Fruit fly (Drosophila melanogaster) whole organism, embryonic: ENCODE results near the gene CG31650.
A peak's percentile ranks its signal among the peaks of the same experiment; 100 is the strongest.

Source experiments
- Ada2b ChIP-seq: fragments of 200-800 bp; sonication (Bioruptor generic); IDR thresholded peaks from 2 replicates; pipeline ENCODE4 v1.3.6; 2022; ENCODE audit warnings: missing biosample characterization, missing genetic modification characterization
- Asciz ChIP-seq: fragments of 200-800 bp; sonication (Bioruptor generic); optimal IDR thresholded peaks from 2 replicates; lab custom pipeline; 2017; ENCODE audit warnings: missing biosample characterization, mild to moderate bottlenecking, missing genetic modification characterization, missing genetic modification reagents
- CG11398 ChIP-seq: fragments of 200-800 bp; sonication (Bioruptor generic); optimal IDR thresholded peaks from 2 replicates; lab custom pipeline; 2016; ENCODE audit warnings: missing biosample characterization, missing genetic modification characterization
- CG12155 ChIP-seq: fragments of 200-800 bp; sonication (Bioruptor generic); optimal IDR thresholded peaks from 3 replicates; lab custom pipeline; 2016; ENCODE audit warnings: missing biosample characterization, missing genetic modification characterization
- CG12769 ChIP-seq: fragments of 200-800 bp; sonication (Bioruptor generic); optimal IDR thresholded peaks from 2 replicates; lab custom pipeline; 2019; ENCODE audit warnings: missing biosample characterization, mild to moderate bottlenecking, missing genetic modification characterization, moderate library complexity
- CG15011 ChIP-seq: fragments of 200-800 bp; sonication (Bioruptor generic); optimal IDR thresholded peaks from 3 replicates; lab custom pipeline; 2018; ENCODE audit warnings: missing biosample characterization, mild to moderate bottlenecking, missing genetic modification characterization
- CG17385 ChIP-seq: fragments of 200-800 bp; sonication (Bioruptor generic); optimal IDR thresholded peaks from 3 replicates; lab custom pipeline; 2018; ENCODE audit warnings: missing biosample characterization, mild to moderate bottlenecking, missing genetic modification characterization
- CG18011 ChIP-seq: fragments of 200-800 bp; sonication (Bioruptor generic); optimal IDR thresholded peaks from 2 replicates; lab custom pipeline; 2017; ENCODE audit warnings: missing biosample characterization, missing genetic modification characterization, mild to moderate bottlenecking, moderate library complexity, missing genotype
- CG2202 ChIP-seq: fragments of 200-800 bp; sonication (Bioruptor generic); optimal IDR thresholded peaks from 2 replicates; lab custom pipeline; 2018; ENCODE audit warnings: missing biosample characterization, mild to moderate bottlenecking, missing genetic modification characterization
- CG31224 ChIP-seq: fragments of 200-800 bp; sonication (Bioruptor generic); IDR thresholded peaks from 2 replicates; pipeline ENCODE4 v1.3.6; 2022; ENCODE audit warnings: missing biosample characterization, missing genetic modification characterization
- CG34376 ChIP-seq: fragments of 200-800 bp; sonication (Bioruptor generic); optimal IDR thresholded peaks from 2 replicates; lab custom pipeline; 2018; ENCODE audit warnings: missing biosample characterization, mild to moderate bottlenecking, missing genetic modification characterization
- CG8388 ChIP-seq: fragments of 200-800 bp; sonication (Bioruptor generic); optimal IDR thresholded peaks from 2 replicates; lab custom pipeline; 2019; ENCODE audit warnings: missing biosample characterization, mild to moderate bottlenecking, missing genetic modification characterization, moderate library complexity
- CG8478 ChIP-seq: fragments of >200 bp; optimal IDR thresholded peaks from 2 replicates; lab custom pipeline; 2018
- CG9727 ChIP-seq: fragments of 200-800 bp; sonication (Bioruptor generic); optimal IDR thresholded peaks from 3 replicates; lab custom pipeline; 2017; ENCODE audit warnings: missing biosample characterization, mild to moderate bottlenecking, missing genetic modification characterization
- CoRest ChIP-seq: fragments of 200-800 bp; sonication (Bioruptor generic); optimal IDR thresholded peaks from 3 replicates; lab custom pipeline; 2018; ENCODE audit warnings: missing biosample characterization, mild to moderate bottlenecking, missing genetic modification characterization, moderate library complexity
- D ChIP-seq, 2 experiments: fragments of 200-800 bp in 1 of 2; fragments of >200 bp in 1 of 2; sonication (Bioruptor generic) in 1 of 2; optimal IDR thresholded peaks; 2 replicates in 1 of 2; 3 replicates in 1 of 2; lab custom pipeline; 2017; ENCODE audit warnings: mild to moderate bottlenecking in 1 of 2, missing biosample characterization in 1 of 2, missing genetic modification characterization in 1 of 2, missing genetic modification reagents in 1 of 2
- Dad ChIP-seq: fragments of 200-800 bp; sonication (Bioruptor generic); optimal IDR thresholded peaks from 3 replicates; lab custom pipeline; 2016; ENCODE audit warnings: missing biosample characterization, missing genetic modification characterization
- Dp ChIP-seq: fragments of 200-800 bp; sonication (Bioruptor generic); optimal IDR thresholded peaks from 2 replicates; lab custom pipeline; 2018; ENCODE audit warnings: missing biosample characterization, mild to moderate bottlenecking, missing genetic modification characterization, moderate library complexity
- Drgx ChIP-seq: fragments of 200-800 bp; sonication (Bioruptor generic); IDR thresholded peaks from 2 replicates; pipeline ENCODE4 v1.3.6; 2022; ENCODE audit warnings: missing biosample characterization, missing genetic modification characterization
- E2f2 ChIP-seq: fragments of 200-800 bp; sonication (Bioruptor generic); IDR thresholded peaks from 2 replicates; pipeline ENCODE4 v1.3.6; 2022; ENCODE audit warnings: missing biosample characterization, missing genetic modification characterization
- Eip74EF ChIP-seq, 2 experiments: fragments of 200-800 bp in 1 of 2; fragments of >200 bp in 1 of 2; sonication (Bioruptor generic) in 1 of 2; optimal IDR thresholded peaks; 2 replicates each; lab custom pipeline; 2017 to 2019; ENCODE audit warnings: missing biosample characterization in 2 of 2, missing genetic modification characterization in 2 of 2, mild to moderate bottlenecking in 1 of 2, moderate library complexity in 1 of 2
- Fer2 ChIP-seq: fragments of 200-800 bp; sonication (Bioruptor generic); optimal IDR thresholded peaks from 2 replicates; lab custom pipeline; 2018; ENCODE audit warnings: missing biosample characterization, mild to moderate bottlenecking, missing genetic modification characterization, moderate library complexity
- Fer3 ChIP-seq: fragments of 200-800 bp; sonication (Bioruptor generic); optimal IDR thresholded peaks from 2 replicates; lab custom pipeline; 2018; ENCODE audit warnings: missing biosample characterization, mild to moderate bottlenecking, missing genetic modification characterization, moderate library complexity
- HLH54F ChIP-seq: fragments of 200-800 bp; sonication (Bioruptor generic); optimal IDR thresholded peaks from 3 replicates; lab custom pipeline; 2016; ENCODE audit warnings: missing biosample characterization, missing genetic modification characterization
- Poxn ChIP-seq: fragments of 200-800 bp; sonication (Bioruptor generic); IDR thresholded peaks from 2 replicates; pipeline ENCODE4 v1.3.6; 2022; ENCODE audit warnings: missing biosample characterization, missing genetic modification characterization
- Six4 ChIP-seq: fragments of 200-800 bp; sonication (Bioruptor generic); optimal IDR thresholded peaks from 2 replicates; lab custom pipeline; 2016; ENCODE audit warnings: missing biosample characterization, missing genetic modification characterization
- Sox100B ChIP-seq: fragments of 200-800 bp; sonication (Bioruptor generic); optimal IDR thresholded peaks from 3 replicates; lab custom pipeline; 2018; ENCODE audit warnings: missing biosample characterization, mild to moderate bottlenecking, missing genetic modification characterization
- Sox102F ChIP-seq: fragments of 200-800 bp; sonication (Bioruptor generic); optimal IDR thresholded peaks from 2 replicates; lab custom pipeline; 2018; ENCODE audit warnings: missing biosample characterization, mild to moderate bottlenecking, missing genetic modification characterization, moderate library complexity
- ap ChIP-seq: fragments of 200-800 bp; sonication (Bioruptor generic); IDR thresholded peaks from 2 replicates; pipeline ENCODE4 v1.3.6; 2022; ENCODE audit warnings: missing biosample characterization, missing genetic modification characterization
- ara ChIP-seq: fragments of 200-800 bp; sonication (Bioruptor generic); IDR thresholded peaks from 2 replicates; pipeline ENCODE4 v1.3.6; 2022; ENCODE audit warnings: missing biosample characterization, missing genetic modification characterization
- az2 ChIP-seq: fragments of 200-800 bp; sonication (Bioruptor generic); optimal IDR thresholded peaks from 3 replicates; lab custom pipeline; 2016; ENCODE audit warnings: missing biosample characterization, missing genetic modification characterization
- chif ChIP-seq, 2 experiments: fragments of 200-800 bp; sonication (Bioruptor generic); optimal IDR thresholded peaks; 3 replicates each; lab custom pipeline; 2016; ENCODE audit warnings: missing biosample characterization in 2 of 2, missing genetic modification characterization in 2 of 2
- chinmo ChIP-seq: fragments of 200-800 bp; sonication (Bioruptor generic); IDR thresholded peaks from 4 replicates; pipeline ENCODE4 v1.3.6; 2022; ENCODE audit warnings: missing biosample characterization, missing genetic modification characterization; ENCODE audit not compliant: partially characterized antibody
- chn ChIP-seq: fragments of 200-800 bp; sonication (Bioruptor generic); optimal IDR thresholded peaks from 2 replicates; lab custom pipeline; 2016; ENCODE audit warnings: missing biosample characterization, missing genetic modification characterization
- dati ChIP-seq: fragments of 200-800 bp; sonication (Bioruptor generic); IDR thresholded peaks from 2 replicates; pipeline ENCODE4 v1.3.6; 2022; ENCODE audit warnings: missing biosample characterization, missing genetic modification characterization
- exex ChIP-seq: fragments of 200-800 bp; sonication (Bioruptor generic); optimal IDR thresholded peaks from 4 replicates; lab custom pipeline; 2018; ENCODE audit warnings: missing biosample characterization, mild to moderate bottlenecking, missing genetic modification characterization, moderate library complexity
- fd3F ChIP-seq: fragments of 200-800 bp; sonication (Bioruptor generic); optimal IDR thresholded peaks from 2 replicates; lab custom pipeline; 2018; ENCODE audit warnings: missing biosample characterization, mild to moderate bottlenecking, missing genetic modification characterization, moderate library complexity
- gcm2 ChIP-seq: fragments of 200-800 bp; sonication (Bioruptor generic); optimal IDR thresholded peaks from 2 replicates; lab custom pipeline; 2016; ENCODE audit warnings: missing biosample characterization, missing genetic modification characterization
- h ChIP-seq: fragments of >200 bp; optimal IDR thresholded peaks from 2 replicates; lab custom pipeline; 2017
- insv ChIP-seq, 2 experiments: fragments of 200-800 bp; sonication (Bioruptor generic); optimal IDR thresholded peaks; 3 replicates each; lab custom pipeline; 2016 to 2018; ENCODE audit warnings: missing biosample characterization in 2 of 2, missing genetic modification characterization in 2 of 2
- knrl ChIP-seq: fragments of 200-800 bp; sonication (Bioruptor generic); IDR thresholded peaks from 3 replicates; pipeline ENCODE4 v1.3.6; 2022; ENCODE audit warnings: missing biosample characterization, missing genetic modification characterization; ENCODE audit not compliant: partially characterized antibody
- mirr ChIP-seq: fragments of 200-800 bp; sonication (Bioruptor generic); optimal IDR thresholded peaks from 3 replicates; lab custom pipeline; 2018; ENCODE audit warnings: missing biosample characterization, mild to moderate bottlenecking, missing genetic modification characterization
- oc ChIP-seq: fragments of 200-800 bp; sonication (Bioruptor generic); optimal IDR thresholded peaks from 2 replicates; lab custom pipeline; 2018; ENCODE audit warnings: missing biosample characterization, mild to moderate bottlenecking, missing genetic modification characterization, moderate library complexity
- otp ChIP-seq: fragments of 200-800 bp; sonication (Bioruptor generic); IDR thresholded peaks from 3 replicates; pipeline ENCODE4, ENCODE4 v1.3.6; 2022; ENCODE audit warnings: missing biosample characterization, missing genetic modification characterization
- pan ChIP-seq, 4 experiments: fragments of >200 bp in 3 of 4; fragments of 200-800 bp in 1 of 4; sonication (Bioruptor generic) in 1 of 4; optimal IDR thresholded peaks in 3 of 4; IDR thresholded peaks in 1 of 4; 2 replicates each; pipeline versions ENCODE4 v1.3.6 to Lab custom; 2017 to 2022; ENCODE audit warnings: missing biosample characterization in 2 of 4, missing genetic modification characterization in 2 of 4, mixed read lengths in 1 of 4
- pnt ChIP-seq: fragments of 200-800 bp; sonication (Bioruptor generic); optimal IDR thresholded peaks from 3 replicates; lab custom pipeline; 2016; ENCODE audit warnings: missing biosample characterization, missing genetic modification characterization
- stwl ChIP-seq: fragments of 200-800 bp; sonication (Bioruptor generic); optimal IDR thresholded peaks from 3 replicates; lab custom pipeline; 2018; ENCODE audit warnings: missing biosample characterization, mild to moderate bottlenecking, missing genetic modification characterization, moderate library complexity
- zen ChIP-seq: fragments of 200-800 bp; sonication (Bioruptor generic); optimal IDR thresholded peaks from 3 replicates; lab custom pipeline; 2018; ENCODE audit warnings: missing biosample characterization, mild to moderate bottlenecking, missing genetic modification characterization, moderate library complexity

CG31650 gene

DNA sequence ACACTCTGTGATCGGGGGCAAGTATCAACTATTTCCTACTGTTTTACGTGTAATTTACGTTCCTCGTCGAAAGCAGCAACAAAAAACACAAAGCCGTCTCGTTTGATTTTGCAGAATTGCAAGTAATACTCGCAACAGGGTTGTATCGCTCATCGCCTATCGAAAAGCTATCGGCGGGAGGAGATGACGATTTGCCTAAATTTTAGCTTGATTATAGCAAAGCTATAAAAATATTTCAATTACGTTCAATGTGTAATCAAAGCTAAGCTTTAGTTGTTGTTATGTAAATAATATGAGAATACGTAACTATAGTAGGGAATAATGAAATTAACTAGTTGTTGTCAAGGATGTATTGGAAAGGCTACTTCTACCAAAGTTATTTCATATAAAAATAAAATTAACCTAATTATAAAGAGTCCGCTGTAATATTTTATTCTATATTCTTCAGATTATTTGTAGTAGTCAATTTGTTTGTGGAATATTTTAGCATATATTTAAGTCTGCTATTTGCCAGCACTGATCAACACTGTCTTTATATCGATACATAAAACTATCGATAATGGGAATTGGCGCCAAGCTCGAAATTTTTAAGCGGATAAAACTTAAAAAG lies 15.2 kb upstream of the CG31650 start, which contains the start of gene Rpn11 (continued):
- no peak for TF ChIP-seq CG8478
- TF ChIP-seq Drgx (GFP tag; lab: Robert Waterston, UW): no peak
- peak; percentile 45 for TF ChIP-seq fd3F (GFP tag; lab: Kevin White, UChicago)
- peak; percentile 41 for TF ChIP-seq Fer2 (tag; lab: Kevin White, UChicago)
- TF ChIP-seq chn (GFP tag; lab: Kevin White, UChicago): no peak
- TF ChIP-seq gcm2 (GFP tag; lab: Kevin White, UChicago): no peak
- peak; percentile 30 for TF ChIP-seq zen (tag; lab: Kevin White, UChicago)
- no peak for TF ChIP-seq pan (optimal IDR thresholded peaks at IDR 0.05; lab: Kevin White, UChicago)
- peak in 1 of 2 experiments; percentile 44 for TF ChIP-seq pan (GFP tag; optimal IDR thresholded peaks at IDR 0.05 in 1 of 2, IDR thresholded peaks at IDR 0.05 in 1 of 2)
- no peak for TF ChIP-seq CG2202 (tag; lab: Kevin White, UChicago)
- no peak for TF ChIP-seq chinmo
- peak; percentile 16 to 47 for TF ChIP-seq chif (GFP tag; optimal IDR thresholded peaks at IDR 0.05; lab: Kevin White, UChicago)
- no peak for TF ChIP-seq Poxn (GFP tag; lab: Robert Waterston, UW)
- TF ChIP-seq pnt (GFP tag; lab: Kevin White, UChicago): no peak
- TF ChIP-seq Dad (GFP tag; lab: Kevin White, UChicago): no peak
- TF ChIP-seq CoRest (tag; lab: Kevin White, UChicago): peak; percentile 84
- peak; percentile 65 for TF ChIP-seq CG8388
- peak; percentile 25 for TF ChIP-seq CG12769 (tag; lab: Kevin White, UChicago)
- peak; percentile 41; the same call in 1 of the 2 replicates for TF ChIP-seq Ada2b (GFP tag; lab: Robert Waterston, UW)
- 0 out of 2 replicates have a peak, but pooled peaks have one; percentile 18 for TF ChIP-seq ara (GFP tag; lab: Robert Waterston, UW)
- peak; percentile 43 for TF ChIP-seq stwl
- TF ChIP-seq CG15011 (GFP tag; lab: Kevin White, UChicago): peak; percentile 31
- TF ChIP-seq mirr (GFP tag; lab: Kevin White, UChicago): peak; percentile 8
- peak; percentile 32 for TF ChIP-seq HLH54F
- peak; percentile 15 for TF ChIP-seq CG11398 (GFP tag; lab: Kevin White, UChicago)
- peak; percentile 34; the same call in 1 of the 2 replicates for TF ChIP-seq ap
- peak; percentile 55 for TF ChIP-seq CG34376 (GFP tag; lab: Kevin White, UChicago)
- TF ChIP-seq az2 (GFP tag; lab: Kevin White, UChicago): peak; percentile 67
- no peak for TF ChIP-seq D (optimal IDR thresholded peaks at IDR 0.05; lab: Kevin White, UChicago)
- TF ChIP-seq D (GFP tag; optimal IDR thresholded peaks at IDR 0.05; lab: Kevin White, UChicago): no peak
- peak; percentile 87 for TF ChIP-seq Dp (GFP tag; lab: Kevin White, UChicago)
- peak in 1 of 2 experiments; percentile 37 for TF ChIP-seq Eip74EF (GFP tag; optimal IDR thresholded peaks at IDR 0.05; lab: Kevin White, UChicago)
- TF ChIP-seq h: no peak
- TF ChIP-seq CG9727 (GFP tag; lab: Kevin White, UChicago): peak; percentile 79
- TF ChIP-seq CG12155 (GFP tag; lab: Kevin White, UChicago): peak; percentile 71
- TF ChIP-seq oc (tag; lab: Kevin White, UChicago): no peak
- peak; percentile 66 for TF ChIP-seq Fer3 (tag; lab: Kevin White, UChicago)
- TF ChIP-seq CG31224 (GFP tag; lab: Robert Waterston, UW): 0 out of 2 replicates have a peak, but pooled peaks have one; percentile 9
- TF ChIP-seq Six4 (GFP tag; lab: Kevin White, UChicago): peak; percentile 46
- no peak for TF ChIP-seq insv (GFP tag; optimal IDR thresholded peaks at IDR 0.05; lab: Kevin White, UChicago)
- TF ChIP-seq E2f2 (GFP tag; lab: Robert Waterston, UW): peak; percentile 85
- TF ChIP-seq dati: no peak
- TF ChIP-seq CG17385: peak; percentile 58
- TF ChIP-seq CG18011 (GFP tag; lab: Kevin White, UChicago): no peak
- TF ChIP-seq Asciz (GFP tag; lab: Kevin White, UChicago): peak; percentile 15
- peak; percentile 64 for TF ChIP-seq Sox102F (GFP tag; lab: Kevin White, UChicago)
- TF ChIP-seq knrl (GFP tag; lab: Robert Waterston, UW): peak; percentile 39; the same call in 2 of the 3 replicates
- peak; percentile 25 for TF ChIP-seq exex (tag; lab: Kevin White, UChicago)
- TF ChIP-seq Sox100B (GFP tag; lab: Kevin White, UChicago): peak; percentile 69
- no peak for TF ChIP-seq otp
